Worm (Caenorhabditis elegans) whole organism, L3 larva: ENCODE results near the gene C49G7.12.

ENCODE experiments used
- R02D3.7 ChIP-seq: fragments of 150-350 bp; optimal IDR thresholded peaks from 2 replicates; lab custom pipeline; 2014; ENCODE audit warnings: missing biosample characterization, missing genetic modification characterization
- aly-2 ChIP-seq: fragments of 150-350 bp; optimal IDR thresholded peaks from 2 replicates; lab custom pipeline; 2014; ENCODE audit warnings: missing biosample characterization, missing genetic modification characterization
- ceh-28 ChIP-seq: fragments of 150-350 bp; optimal IDR thresholded peaks from 2 replicates; lab custom pipeline; 2014; ENCODE audit warnings: missing biosample characterization, missing genetic modification reagents, missing genetic modification characterization
- daf-12 ChIP-seq: fragments of 150-350 bp; optimal IDR thresholded peaks from 2 replicates; lab custom pipeline; 2014; ENCODE audit warnings: missing biosample characterization, missing genetic modification reagents, missing genetic modification characterization
- elt-1 ChIP-seq: fragments of 150-350 bp; optimal IDR thresholded peaks from 2 replicates; lab custom pipeline; 2014; ENCODE audit warnings: missing biosample characterization, missing genetic modification characterization
- jun-1 ChIP-seq: fragments of 150-350 bp; optimal IDR thresholded peaks from 2 replicates; lab custom pipeline; 2014; ENCODE audit warnings: missing biosample characterization, missing genetic modification reagents, missing genetic modification characterization
- lin-39 ChIP-seq: fragments of 150-350 bp; optimal IDR thresholded peaks from 2 replicates; lab custom pipeline; 2018; ENCODE audit warnings: missing biosample characterization, missing genetic modification reagents, missing genetic modification characterization
- nhr-12 ChIP-seq: fragments of 150-350 bp; optimal IDR thresholded peaks from 2 replicates; lab custom pipeline; 2014; ENCODE audit warnings: missing biosample characterization, missing genetic modification characterization
- nhr-237 ChIP-seq: fragments of 150-350 bp; optimal IDR thresholded peaks from 2 replicates; lab custom pipeline; 2014; ENCODE audit warnings: missing biosample characterization, missing genetic modification characterization
- tbx-2 ChIP-seq: sonication (generic microtip); optimal IDR thresholded peaks from 2 replicates; lab custom pipeline; 2016; ENCODE audit warnings: mild to moderate bottlenecking, missing genetic modification characterization, missing compliant biosample characterization
- ztf-11 ChIP-seq: fragments of 150-350 bp; optimal IDR thresholded peaks from 2 replicates; lab custom pipeline; 2014; ENCODE audit warnings: missing biosample characterization, missing genetic modification characterization

DNA sequence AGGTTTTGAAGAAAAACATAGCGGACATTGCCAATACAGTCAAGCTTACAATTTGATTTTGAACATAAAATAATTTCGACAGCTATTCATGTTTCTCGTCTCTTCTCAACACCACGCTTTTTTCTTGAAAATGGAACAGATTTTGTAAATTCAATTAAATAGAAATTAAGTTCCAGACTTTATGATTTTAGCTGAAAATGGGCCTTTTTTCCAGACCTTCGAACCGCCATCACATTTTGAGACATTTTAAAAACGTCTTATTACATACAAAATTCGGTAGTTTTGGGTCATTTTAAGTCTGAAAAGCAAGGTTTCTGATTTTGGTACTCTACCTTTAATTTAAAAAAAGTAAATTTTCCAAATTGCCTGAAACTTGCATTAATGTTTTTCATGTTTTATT is at the start of gene C49G7.12:
- TF ChIP-seq lin-39 (tag; lab: Kevin White, UChicago) (no peak), nhr-12 (tag; lab: Kevin White, UChicago) (no peak), jun-1 (no peak), tbx-2 (tag; lab: Kevin White, UChicago) (no peak), aly-2 (no peak), ztf-11 (tag; lab: Kevin White, UChicago) (no peak), R02D3.7 (tag; lab: Kevin White, UChicago) (no peak), nhr-237 (tag; lab: Kevin White, UChicago) (no peak), elt-1 (tag; lab: Kevin White, UChicago) (no peak), ceh-28 (tag; lab: Kevin White, UChicago) (no peak), daf-12 (tag; lab: Kevin White, UChicago) (no peak)
